Fruit fly (Drosophila melanogaster) whole organism, embryonic: Measurements from ENCODE around the gene CG32066.

Experiments used
- Ada2b ChIP-seq: fragments of 200-800 bp; sonication (Bioruptor generic); IDR thresholded peaks from 2 replicates; pipeline ENCODE4 v1.3.6; 2022; ENCODE audit warnings: missing biosample characterization, missing genetic modification characterization
- Adf1 ChIP-seq: fragments of 200-800 bp; sonication (Bioruptor generic); IDR thresholded peaks from 2 replicates; pipeline ENCODE4 v1.3.6; 2022; ENCODE audit warnings: missing biosample characterization, missing genetic modification characterization
- Bteb2 ChIP-seq: fragments of 200-800 bp; sonication (Bioruptor generic); optimal IDR thresholded peaks from 2 replicates; lab custom pipeline; 2016; ENCODE audit warnings: missing biosample characterization, missing genetic modification characterization
- CG10959 ChIP-seq: fragments of 200-800 bp; sonication (Bioruptor generic); IDR thresholded peaks from 2 replicates; pipeline ENCODE4 v1.3.6; 2022; ENCODE audit warnings: missing biosample characterization, missing genetic modification characterization
- CG12104 ChIP-seq: fragments of 200-800 bp; sonication (Bioruptor generic); optimal IDR thresholded peaks from 3 replicates; lab custom pipeline; 2016; ENCODE audit warnings: missing biosample characterization, missing genetic modification characterization
- CG12744 ChIP-seq: fragments of 200-800 bp; sonication (Bioruptor generic); optimal IDR thresholded peaks from 2 replicates; lab custom pipeline; 2016; ENCODE audit warnings: missing biosample characterization, missing genetic modification characterization
- CG12769 ChIP-seq: fragments of 200-800 bp; sonication (Bioruptor generic); optimal IDR thresholded peaks from 2 replicates; lab custom pipeline; 2019; ENCODE audit warnings: missing biosample characterization, mild to moderate bottlenecking, missing genetic modification characterization, moderate library complexity
- CG14667 ChIP-seq: fragments of 200-800 bp; sonication (Bioruptor generic); IDR thresholded peaks from 2 replicates; pipeline ENCODE4 v1.3.6; 2022; ENCODE audit warnings: missing biosample characterization, missing genetic modification characterization
- CG15269 ChIP-seq: fragments of 200-800 bp; sonication (Bioruptor generic); optimal IDR thresholded peaks from 2 replicates; lab custom pipeline; 2018; ENCODE audit warnings: missing biosample characterization, mild to moderate bottlenecking, missing genetic modification characterization, moderate library complexity
- CG15696 ChIP-seq: fragments of 200-800 bp; sonication (Bioruptor generic); optimal IDR thresholded peaks from 2 replicates; lab custom pipeline; 2019; ENCODE audit warnings: missing biosample characterization, mild to moderate bottlenecking, missing genetic modification characterization, moderate library complexity
- CG17912 ChIP-seq: fragments of 200-800 bp; sonication (Bioruptor generic); optimal IDR thresholded peaks from 2 replicates; lab custom pipeline; 2018; ENCODE audit warnings: missing biosample characterization, mild to moderate bottlenecking, missing genetic modification characterization
- CG18262 ChIP-seq: fragments of 200-800 bp; optimal IDR thresholded peaks from 3 replicates; lab custom pipeline; 2019; ENCODE audit warnings: missing biosample characterization, mild to moderate bottlenecking, missing genetic modification characterization, moderate library complexity
- CG2120 ChIP-seq: fragments of 200-800 bp; sonication (Bioruptor generic); optimal IDR thresholded peaks from 3 replicates; lab custom pipeline; 2016; ENCODE audit warnings: missing biosample characterization, missing genetic modification characterization
- CG31441 ChIP-seq: fragments of 200-800 bp; sonication (Bioruptor generic); IDR thresholded peaks from 2 replicates; pipeline ENCODE4 v1.3.6; 2022; ENCODE audit warnings: missing biosample characterization, missing genetic modification characterization
- CG4404 ChIP-seq: fragments of 200-800 bp; sonication (Bioruptor generic); IDR thresholded peaks from 2 replicates; pipeline ENCODE4 v1.3.6; 2022; ENCODE audit warnings: missing biosample characterization, missing genetic modification characterization
- CG5180 ChIP-seq: fragments of 200-800 bp; sonication (Bioruptor generic); optimal IDR thresholded peaks from 3 replicates; lab custom pipeline; 2017; ENCODE audit warnings: missing biosample characterization, missing genetic modification characterization, mild to moderate bottlenecking, moderate library complexity, missing genetic modification reagents
- CG6654 ChIP-seq: fragments of 200-800 bp; sonication (Bioruptor generic); optimal IDR thresholded peaks from 2 replicates; lab custom pipeline; 2017; ENCODE audit warnings: missing biosample characterization, mild to moderate bottlenecking, missing genetic modification characterization
- CG8944 ChIP-seq: fragments of 200-800 bp; sonication (Bioruptor generic); optimal IDR thresholded peaks from 3 replicates; lab custom pipeline; 2016; ENCODE audit warnings: missing biosample characterization, missing genetic modification characterization
- CG9876 ChIP-seq: fragments of 200-800 bp; sonication (Bioruptor generic); optimal IDR thresholded peaks from 2 replicates; lab custom pipeline; 2016; ENCODE audit warnings: missing biosample characterization, missing genetic modification characterization
- Eip74EF ChIP-seq, 2 experiments: fragments of 200-800 bp in 1 of 2; fragments of >200 bp in 1 of 2; sonication (Bioruptor generic) in 1 of 2; optimal IDR thresholded peaks; 2 replicates each; lab custom pipeline; 2017 to 2019; ENCODE audit warnings: missing biosample characterization in 2 of 2, missing genetic modification characterization in 2 of 2, mild to moderate bottlenecking in 1 of 2, moderate library complexity in 1 of 2
- Fer3 ChIP-seq: fragments of 200-800 bp; sonication (Bioruptor generic); optimal IDR thresholded peaks from 2 replicates; lab custom pipeline; 2018; ENCODE audit warnings: missing biosample characterization, mild to moderate bottlenecking, missing genetic modification characterization, moderate library complexity
- Lhr ChIP-seq: fragments of 200-800 bp; sonication (Bioruptor generic); optimal IDR thresholded peaks from 3 replicates; lab custom pipeline; 2017; ENCODE audit warnings: mild to moderate bottlenecking, missing biosample characterization, missing genetic modification reagents, missing genetic modification characterization
- Mes4 ChIP-seq: fragments of 200-800 bp; sonication (Bioruptor generic); optimal IDR thresholded peaks from 2 replicates; lab custom pipeline; 2016; ENCODE audit warnings: missing biosample characterization, missing genetic modification characterization
- NC2α ChIP-seq: fragments of 200-800 bp; sonication (Bioruptor generic); optimal IDR thresholded peaks from 2 replicates; lab custom pipeline; 2016; ENCODE audit warnings: missing biosample characterization, missing genetic modification characterization
- Ptx1 ChIP-seq: fragments of 200-800 bp; sonication (Bioruptor generic); IDR thresholded peaks from 2 replicates; pipeline ENCODE4 v1.3.6; 2022; ENCODE audit warnings: missing biosample characterization, missing genetic modification characterization
- Rx ChIP-seq: fragments of 200-800 bp; sonication (Bioruptor generic); IDR thresholded peaks from 2 replicates; pipeline ENCODE4 v1.3.6; 2022; ENCODE audit warnings: missing biosample characterization, missing genetic modification characterization
- ab ChIP-seq: fragments of 200-800 bp; sonication (Bioruptor generic); optimal IDR thresholded peaks from 2 replicates; lab custom pipeline; 2016; ENCODE audit warnings: missing biosample characterization, missing genetic modification characterization
- ase ChIP-seq: fragments of 200-800 bp; sonication (Bioruptor generic); IDR thresholded peaks from 3 replicates; pipeline ENCODE4 v1.3.6; 2022; ENCODE audit warnings: missing biosample characterization, missing genetic modification characterization
- ash1 ChIP-seq: fragments of 200-800 bp; sonication (Bioruptor generic); optimal IDR thresholded peaks from 2 replicates; lab custom pipeline; 2018; ENCODE audit warnings: missing biosample characterization, mild to moderate bottlenecking, missing genetic modification characterization
- cad ChIP-seq: fragments of >200 bp; optimal IDR thresholded peaks from 2 replicates; lab custom pipeline; 2017; ENCODE audit warnings: missing biosample characterization, missing genetic modification characterization
- cg ChIP-seq: fragments of 200-800 bp; sonication (Bioruptor generic); optimal IDR thresholded peaks from 3 replicates; lab custom pipeline; 2019; ENCODE audit warnings: missing biosample characterization, mild to moderate bottlenecking, missing genetic modification characterization, moderate library complexity
- dimm ChIP-seq: fragments of 200-800 bp; sonication (Bioruptor generic); IDR thresholded peaks from 2 replicates; pipeline ENCODE4 v1.3.6; 2022; ENCODE audit warnings: missing biosample characterization, missing genetic modification characterization
- dpn ChIP-seq, 2 experiments: fragments of 200-800 bp; sonication (Bioruptor generic); optimal IDR thresholded peaks; 3 replicates each; lab custom pipeline; 2016; ENCODE audit warnings: missing biosample characterization in 2 of 2, missing genetic modification characterization in 2 of 2
- gem ChIP-seq: fragments of 200-800 bp; sonication (Bioruptor generic); optimal IDR thresholded peaks from 2 replicates; lab custom pipeline; 2019; ENCODE audit warnings: missing biosample characterization, mild to moderate bottlenecking, missing genetic modification characterization, moderate library complexity
- gsb ChIP-seq: fragments of 200-800 bp; sonication (Bioruptor generic); IDR thresholded peaks from 2 replicates; pipeline ENCODE4 v1.3.6; 2022; ENCODE audit warnings: missing biosample characterization, missing genetic modification characterization
- inv ChIP-seq: fragments of 200-800 bp; sonication (Bioruptor generic); IDR thresholded peaks from 2 replicates; pipeline ENCODE4 v1.3.6; 2022; ENCODE audit warnings: missing biosample characterization, missing genetic modification characterization; ENCODE audit not compliant: partially characterized antibody
- lov ChIP-seq, 2 experiments: fragments of 200-800 bp in 1 of 2; fragments of >200 bp in 1 of 2; sonication (Bioruptor generic) in 1 of 2; IDR thresholded peaks in 1 of 2; optimal IDR thresholded peaks in 1 of 2; 2 replicates in 1 of 2; 3 replicates in 1 of 2; pipeline versions ENCODE4 v1.3.6 to Lab custom; 2017 to 2022; ENCODE audit warnings: missing biosample characterization in 1 of 2, missing genetic modification characterization in 1 of 2
- nau ChIP-seq: fragments of 200-800 bp; sonication (Bioruptor generic); optimal IDR thresholded peaks from 3 replicates; lab custom pipeline; 2017; ENCODE audit warnings: missing biosample characterization, mild to moderate bottlenecking, missing genetic modification characterization, missing genetic modification reagents
- otp ChIP-seq: fragments of 200-800 bp; sonication (Bioruptor generic); IDR thresholded peaks from 3 replicates; pipeline ENCODE4, ENCODE4 v1.3.6; 2022; ENCODE audit warnings: missing biosample characterization, missing genetic modification characterization
- pfk ChIP-seq: fragments of 200-800 bp; sonication (Bioruptor generic); optimal IDR thresholded peaks from 2 replicates; lab custom pipeline; 2018; ENCODE audit warnings: missing biosample characterization, mild to moderate bottlenecking, missing genetic modification characterization, moderate library complexity
- phol ChIP-seq: fragments of 200-800 bp; sonication (Bioruptor generic); optimal IDR thresholded peaks from 3 replicates; lab custom pipeline; 2018; ENCODE audit warnings: missing biosample characterization, mild to moderate bottlenecking, missing genetic modification characterization, moderate library complexity
- pzg ChIP-seq: fragments of 200-800 bp; sonication (Bioruptor generic); optimal IDR thresholded peaks from 3 replicates; lab custom pipeline; 2018; ENCODE audit warnings: missing biosample characterization, mild to moderate bottlenecking, missing genetic modification characterization, moderate library complexity
- schlank ChIP-seq: fragments of 200-800 bp; sonication (Bioruptor generic); optimal IDR thresholded peaks from 2 replicates; lab custom pipeline; 2018; ENCODE audit warnings: missing biosample characterization, mild to moderate bottlenecking, missing genetic modification characterization
- sim ChIP-seq: fragments of 200-800 bp; sonication (Bioruptor generic); IDR thresholded peaks from 2 replicates; pipeline ENCODE4 v1.3.6; 2022; ENCODE audit warnings: missing biosample characterization, missing genetic modification characterization
- sisA ChIP-seq: fragments of 200-800 bp; sonication (Bioruptor generic); IDR thresholded peaks from 2 replicates; pipeline ENCODE4 v1.3.6; 2022; ENCODE audit warnings: missing biosample characterization, missing genetic modification characterization
- slou ChIP-seq: fragments of 200-800 bp; sonication (Bioruptor generic); optimal IDR thresholded peaks from 3 replicates; lab custom pipeline; 2016; ENCODE audit warnings: missing biosample characterization, missing genetic modification characterization
- sug ChIP-seq: fragments of 200-800 bp; optimal IDR thresholded peaks from 2 replicates; lab custom pipeline; 2019; ENCODE audit warnings: missing biosample characterization, mild to moderate bottlenecking, missing genetic modification characterization, moderate library complexity
- trh ChIP-seq: fragments of 200-800 bp; sonication (Bioruptor generic); optimal IDR thresholded peaks from 2 replicates; lab custom pipeline; 2016; ENCODE audit warnings: missing biosample characterization, missing genetic modification characterization
- twi ChIP-seq: fragments of 200-800 bp; optimal IDR thresholded peaks from 2 replicates; lab custom pipeline; 2019; ENCODE audit warnings: missing biosample characterization, mild to moderate bottlenecking, missing genetic modification characterization, moderate library complexity
- z ChIP-seq: fragments of 200-800 bp; sonication (Bioruptor generic); IDR thresholded peaks from 3 replicates; pipeline ENCODE4 v1.3.6; 2022; ENCODE audit warnings: missing biosample characterization, missing genetic modification characterization

The CG32066 gene

DNA sequence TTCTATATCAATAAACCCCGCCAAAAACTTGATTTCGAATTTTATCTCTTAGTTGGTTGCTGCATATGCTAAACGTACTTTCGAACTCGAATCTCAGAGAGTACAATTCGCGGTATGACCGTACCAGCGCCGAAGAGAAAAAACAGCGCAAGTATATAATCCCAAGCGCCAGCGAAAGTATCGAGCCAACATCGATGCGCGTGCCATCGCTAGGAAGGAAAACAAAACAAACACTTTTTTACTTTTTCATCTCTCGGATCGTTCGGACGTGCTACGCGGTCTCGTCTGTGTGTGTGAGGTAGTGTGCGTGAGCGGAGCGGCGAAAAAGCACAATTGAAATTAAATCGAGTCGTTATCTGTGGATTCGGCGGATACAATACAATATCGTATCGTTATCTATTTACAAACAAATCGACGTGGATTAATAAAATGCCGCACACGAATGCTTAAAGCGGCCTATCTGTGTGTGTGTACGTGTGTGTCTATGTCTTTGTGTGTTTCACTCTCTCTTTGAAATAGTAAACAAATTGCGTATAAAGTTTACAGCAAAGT lies 3.8 kb upstream of the CG32066 start, which contains the start of gene simj (continued):
- TF ChIP-seq CG14667 (GFP tag; lab: Robert Waterston, UW) (no peak), sisA (no peak), ab (GFP tag; lab: Kevin White, UChicago) (no peak), slou (GFP tag; lab: Kevin White, UChicago) (no peak), CG2120 (GFP tag; lab: Kevin White, UChicago) (peak; percentile 62), phol (tag; lab: Kevin White, UChicago) (peak; percentile 24), CG12744 (GFP tag; lab: Kevin White, UChicago) (peak; percentile 12), otp (0 out of 3 replicates have a peak, but pooled peaks have one; percentile 21), CG15696 (peak; percentile 6), Lhr (GFP tag; lab: Kevin White, UChicago) (peak; percentile 74), Bteb2 (GFP tag; lab: Kevin White, UChicago) (peak; percentile 34), Rx (GFP tag; lab: Robert Waterston, UW) (no peak), CG12769 (peak; percentile 84), gsb (no peak), Eip74EF (GFP tag; optimal IDR thresholded peaks at IDR 0.05; lab: Kevin White, UChicago) (peak in 1 of 2 experiments; percentile 58), Ptx1 (GFP tag; lab: Robert Waterston, UW) (no peak), pfk (GFP tag; lab: Kevin White, UChicago) (peak; percentile 41), cg (GFP tag; lab: Kevin White, UChicago) (peak; percentile 94), sim (peak; percentile 36; the same call in 1 of the 2 replicates), inv (GFP tag; lab: Robert Waterston, UW) (peak; percentile 72), ase (GFP tag; lab: Robert Waterston, UW) (peak; percentile 55; the same call in 1 of the 3 replicates), dimm (GFP tag; lab: Robert Waterston, UW) (no peak), sug (tag; lab: Kevin White, UChicago) (peak; percentile 64), CG18262 (tag; lab: Kevin White, UChicago) (peak; percentile 34), trh (GFP tag; lab: Kevin White, UChicago) (no peak), pzg (GFP tag; lab: Kevin White, UChicago) (peak; percentile 97), lov (optimal IDR thresholded peaks at IDR 0.05; lab: Kevin White, UChicago) (no peak), lov (GFP tag; IDR thresholded peaks at IDR 0.05; lab: Robert Waterston, UW) (no peak), CG17912 (GFP tag; lab: Kevin White, UChicago) (peak; percentile 16), Ada2b (GFP tag; lab: Robert Waterston, UW) (no peak), NC2α (GFP tag; lab: Kevin White, UChicago) (no peak), ash1 (GFP tag; lab: Kevin White, UChicago) (peak; percentile 77), Adf1 (peak; percentile 68; the same call in 1 of the 2 replicates), cad (GFP tag; lab: Kevin White, UChicago) (no peak), CG5180 (GFP tag; lab: Kevin White, UChicago) (peak; percentile 38), CG10959 (GFP tag; lab: Robert Waterston, UW) (peak; percentile 29; the same call in 1 of the 2 replicates), Mes4 (GFP tag; lab: Kevin White, UChicago) (peak; percentile 1), CG31441 (GFP tag; lab: Robert Waterston, UW) (peak; percentile 46; the same call in 1 of the 2 replicates), CG8944 (peak; percentile 39), gem (tag; lab: Kevin White, UChicago) (peak; percentile 8), CG15269 (tag; lab: Kevin White, UChicago) (peak; percentile 47), twi (no peak), z (no peak), schlank (tag; lab: Kevin White, UChicago) (peak; percentile 43), CG6654 (GFP tag; lab: Kevin White, UChicago) (no peak), CG12104 (GFP tag; lab: Kevin White, UChicago) (no peak), Fer3 (tag; lab: Kevin White, UChicago) (peak; percentile 41), CG4404 (no peak), CG9876 (GFP tag; lab: Kevin White, UChicago) (peak; percentile 46), dpn (GFP tag; optimal IDR thresholded peaks at IDR 0.05; lab: Kevin White, UChicago) (peak; percentile 38 to 49), nau (GFP tag; lab: Kevin White, UChicago) (peak; percentile 58)
